Fruit fly (Drosophila melanogaster): ENCODE results near the gene CadN2.
A peak's percentile ranks its signal among the peaks of the same experiment; 100 is the strongest.

Gene CadN2

DNA sequence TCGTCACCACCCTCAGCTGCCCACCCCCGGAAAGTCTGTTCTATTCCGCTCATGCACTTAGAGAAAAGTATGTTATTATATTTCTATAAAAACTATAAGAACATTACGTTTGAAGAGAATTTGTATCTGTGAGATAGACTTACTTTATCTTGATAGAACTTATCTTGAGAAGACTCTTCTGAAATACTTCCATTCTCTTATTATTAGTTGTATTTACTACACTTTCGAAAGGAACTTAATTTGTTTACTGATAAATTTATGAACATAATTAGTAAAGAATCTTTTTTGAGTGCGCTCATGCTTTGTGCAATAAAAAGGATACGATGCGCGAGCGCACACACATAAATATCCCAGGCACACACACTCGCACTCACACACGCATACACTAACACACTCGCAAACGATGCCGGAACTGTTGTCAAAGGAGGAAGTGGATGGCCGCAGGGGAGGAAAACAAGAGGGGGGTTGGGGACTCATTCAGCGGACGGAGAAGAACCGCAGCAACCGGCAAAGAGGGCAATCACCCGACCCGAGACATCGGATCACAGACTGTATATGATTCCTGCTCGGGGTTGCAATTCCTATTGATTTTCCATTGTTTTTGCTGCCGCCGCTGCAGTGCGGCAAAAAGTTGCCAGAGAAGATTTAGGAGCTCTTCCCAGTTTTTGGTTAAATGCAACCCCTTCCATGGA lies 127.8 kb downstream of the CadN2 start (continued):
- TF ChIP-seq Nf-YB (GFP tag; optimal IDR thresholded peaks at IDR 0.05) (peak; percentile 26), CG30403 (GFP tag; optimal IDR thresholded peaks at IDR 0.05) (peak; percentile 60), kah (GFP tag; optimal IDR thresholded peaks at IDR 0.05) (no peak), lab (GFP tag; optimal IDR thresholded peaks at IDR 0.05) (peak; percentile 19), Abd-B (GFP tag; optimal IDR thresholded peaks at IDR 0.05) (peak; percentile 17), gcm (GFP tag; optimal IDR thresholded peaks at IDR 0.05) (peak; percentile 26), CG14667 (GFP tag; IDR thresholded peaks at IDR 0.05) (no peak), zfh1 (GFP tag; IDR thresholded peaks at IDR 0.05) (peak; percentile 31; the same call in 1 of the 3 replicates), MBD-R2 (GFP tag; IDR thresholded peaks at IDR 0.05) (no peak), CG11504 (tag; optimal IDR thresholded peaks at IDR 0.05) (peak; percentile 53), Xrp1 (GFP tag; IDR thresholded peaks at IDR 0.05) (peak; percentile 53; the same call in 1 of the 2 replicates), Sox102F (GFP tag; optimal IDR thresholded peaks at IDR 0.05) (peak; percentile 45), CG10267 (tag; optimal IDR thresholded peaks at IDR 0.05) (peak; percentile 57), D (optimal IDR thresholded peaks at IDR 0.05) (no peak), D (GFP tag; optimal IDR thresholded peaks at IDR 0.05) (peak; percentile 60), Spps (tag; optimal IDR thresholded peaks at IDR 0.05) (peak; percentile 50), Sry-δ (GFP tag; optimal IDR thresholded peaks at IDR 0.05) (no peak), CG6254 (GFP tag; optimal IDR thresholded peaks at IDR 0.05) (peak; percentile 9), Opbp (GFP tag; IDR thresholded peaks at IDR 0.05; ENCODE audit: partially characterized antibody) (no peak), tio (GFP tag; optimal IDR thresholded peaks at IDR 0.05) (no peak), jumu (GFP tag; optimal IDR thresholded peaks at IDR 0.05) (no peak), CG11247 (GFP tag; IDR thresholded peaks at IDR 0.05) (no peak), CG13424 (tag; optimal IDR thresholded peaks at IDR 0.05) (peak; percentile 62), Xbp1 (GFP tag; optimal IDR thresholded peaks at IDR 0.05) (peak; percentile 30), nerfin-1 (tag; optimal IDR thresholded peaks at IDR 0.05) (peak; percentile 38), CoRest (tag; optimal IDR thresholded peaks at IDR 0.05) (peak; percentile 55), CG7556 (GFP tag; optimal IDR thresholded peaks at IDR 0.05) (peak; percentile 73), CG32767 (GFP tag; IDR thresholded peaks at IDR 0.05) (no peak), unpg (GFP tag; optimal IDR thresholded peaks at IDR 0.05) (peak; percentile 57), gem (tag; optimal IDR thresholded peaks at IDR 0.05) (peak; percentile 75), CG2202 (tag; optimal IDR thresholded peaks at IDR 0.05) (peak; percentile 44), CG2712 (tag; optimal IDR thresholded peaks at IDR 0.05) (peak; percentile 74), D19A (tag; optimal IDR thresholded peaks at IDR 0.05) (peak; percentile 72), CG17359 (tag; optimal IDR thresholded peaks at IDR 0.05) (peak; percentile 23), Lhr (GFP tag; optimal IDR thresholded peaks at IDR 0.05) (peak; percentile 12), CG33557 (GFP tag; optimal IDR thresholded peaks at IDR 0.05) (peak; percentile 37), Taf1 (GFP tag; IDR thresholded peaks at IDR 0.05) (no peak), CG3407 (GFP tag; optimal IDR thresholded peaks at IDR 0.05) (peak; percentile 22), CG16779 (GFP tag; IDR thresholded peaks at IDR 0.05) (no peak), CG12391 (tag; optimal IDR thresholded peaks at IDR 0.05) (peak; percentile 72), Eip74EF (GFP tag; optimal IDR thresholded peaks at IDR 0.05) (no peak), Ssrp (tag; optimal IDR thresholded peaks at IDR 0.05) (peak; percentile 64), bsh (GFP tag; optimal IDR thresholded peaks at IDR 0.05) (peak in 1 of 2 experiments; percentile 71), CG16815 (GFP tag; optimal IDR thresholded peaks at IDR 0.05) (peak; percentile 5), cg (GFP tag; optimal IDR thresholded peaks at IDR 0.05) (peak; percentile 64), Optix (GFP tag; IDR thresholded peaks at IDR 0.05) (no peak), dmrt99B (tag; optimal IDR thresholded peaks at IDR 0.05) (peak; percentile 49), nmo (GFP tag; optimal IDR thresholded peaks at IDR 0.05) (peak; percentile 67)

Measured in whole organism, embryonic.